Worm (Caenorhabditis elegans) whole organism, midembryonic: ENCODE data around the gene nep-26.

Experiments used
- T22C8.4 ChIP-seq: fragments of 200-800 bp; sonication (Bioruptor generic); IDR thresholded peaks from 2 replicates; pipeline ENCODE4 v1.3.6; 2022; ENCODE audit warnings: missing genetic modification characterization, missing compliant biosample characterization
- flt-1 ChIP-seq: fragments of 200-800 bp; sonication (Bioruptor generic); IDR thresholded peaks from 2 replicates; pipeline ENCODE4 v1.3.6; 2022; ENCODE audit warnings: missing genetic modification characterization, missing compliant biosample characterization
- med-1 ChIP-seq: sonication (generic microtip); optimal IDR thresholded peaks from 2 replicates; lab custom pipeline; 2017; ENCODE audit warnings: missing genetic modification characterization, mild to moderate bottlenecking, missing compliant biosample characterization, antibody characterized with exemption, missing genetic modification reagents; ENCODE audit not compliant: insufficient read depth
- ref-1 ChIP-seq: fragments of 200-800 bp; sonication (Bioruptor generic); conservative IDR thresholded peaks from 2 replicates; pipeline ENCODE4 v1.3.6; 2022; ENCODE audit warnings: missing genetic modification reagents, missing genetic modification characterization, missing compliant biosample characterization

ce11 chrII:10311973-10312372, 12.0 kb upstream of the nep-26 start, which contains the start of gene srlf-34:
- no peak for TF ChIP-seq T22C8.4
- no peak for TF ChIP-seq flt-1
- no peak for TF ChIP-seq ref-1 (GFP tag; lab: Robert Waterston, UW)
- TF ChIP-seq med-1 (GFP tag; lab: Kevin White, UChicago): no peak
